Worm (Caenorhabditis elegans): ENCODE results near the gene hsp-4.
A peak's percentile ranks its signal among the peaks of the same experiment; 100 is the strongest.

The hsp-4 gene

ce11 chrII:7337469-7337893 is 15.0 kb downstream of the hsp-4 start (continued):
- TF ChIP-seq madf-6 (GFP tag; IDR thresholded peaks at IDR 0.05) (no peak), T07F8.4 (tag; optimal IDR thresholded peaks at IDR 0.05) (no peak), aptf-2 (GFP tag; conservative IDR thresholded peaks at IDR 0.05) (0 out of 2 replicates have a peak, but pooled peaks have one; percentile 10), dpl-1 (GFP tag; optimal IDR thresholded peaks at IDR 0.05) (no peak), lag-1 (GFP tag; IDR thresholded peaks at IDR 0.05) (no peak), ztf-26 (tag; optimal IDR thresholded peaks at IDR 0.05) (peak; percentile 95), D2030.7 (GFP tag; IDR thresholded peaks at IDR 0.05) (no peak), zfh-2 (GFP tag; conservative IDR thresholded peaks at IDR 0.05) (no peak), ztf-3 (GFP tag; optimal IDR thresholded peaks at IDR 0.05) (no peak), ztf-6 (GFP tag; IDR thresholded peaks at IDR 0.05) (no peak), F55B11.4 (tag; optimal IDR thresholded peaks at IDR 0.05; ENCODE audit: borderline replicate concordance, insufficient read depth) (no peak), pha-4 (tag; optimal IDR thresholded peaks at IDR 0.05) (peak; percentile 49), Y53G8AR.9 (GFP tag; conservative IDR thresholded peaks at IDR 0.05) (no peak), egl-18 (GFP tag; IDR thresholded peaks at IDR 0.05) (no peak), somi-1 (GFP tag; optimal IDR thresholded peaks at IDR 0.05) (peak; percentile 82), attf-6 (GFP tag; IDR thresholded peaks at IDR 0.05) (no peak), hlh-12 (tag; optimal IDR thresholded peaks at IDR 0.05) (no peak), Y56A3A.18 (GFP tag; IDR thresholded peaks at IDR 0.05) (no peak), die-1 (tag; optimal IDR thresholded peaks at IDR 0.05) (peak; percentile 66), snpc-1.1 (tag; optimal IDR thresholded peaks at IDR 0.05; ENCODE audit: insufficient read depth) (no peak), nfya-2 (GFP tag; IDR thresholded peaks at IDR 0.05) (no peak), ceh-40 (GFP tag; IDR thresholded peaks at IDR 0.05) (no peak), mel-28 (tag; optimal IDR thresholded peaks at IDR 0.05; ENCODE audit: borderline replicate concordance) (no peak), sptf-2 (GFP tag; optimal IDR thresholded peaks at IDR 0.05) (no peak), Y53F4B.3 (GFP tag; IDR thresholded peaks at IDR 0.05) (no peak), nhr-27 (tag; optimal IDR thresholded peaks at IDR 0.05) (no peak), repo-1 (tag; optimal IDR thresholded peaks at IDR 0.05) (no peak), F37B4.10 (GFP tag; IDR thresholded peaks at IDR 0.05) (no peak), attf-5 (GFP tag; optimal IDR thresholded peaks at IDR 0.05) (peak; percentile 75), K11D2.4 (GFP tag; IDR thresholded peaks at IDR 0.05) (peak; percentile 54; the same call in 1 of the 2 replicates), F52B5.7 (tag; optimal IDR thresholded peaks at IDR 0.05) (no peak), unc-130 (GFP tag; optimal IDR thresholded peaks at IDR 0.05) (no peak), ceh-27 (GFP tag; optimal IDR thresholded peaks at IDR 0.05) (no peak), nfyb-1 (GFP tag; IDR thresholded peaks at IDR 0.05) (peak; percentile 64; the same call in 1 of the 2 replicates), nhr-80 (tag; optimal IDR thresholded peaks at IDR 0.05) (peak; percentile 96), B0261.1 (tag; optimal IDR thresholded peaks at IDR 0.05) (no peak), fkh-3 (tag; optimal IDR thresholded peaks at IDR 0.05) (no peak), ccch-3 (GFP tag; optimal IDR thresholded peaks at IDR 0.05) (no peak), hsf-1 (GFP tag; IDR thresholded peaks at IDR 0.05) (no peak), lin-40 (tag; optimal IDR thresholded peaks at IDR 0.05) (peak; percentile 87), ekl-4 (GFP tag; IDR thresholded peaks at IDR 0.05) (no peak), sea-2 (GFP tag; IDR thresholded peaks at IDR 0.05) (no peak), lin-26 (GFP tag; IDR thresholded peaks at IDR 0.05) (peak; percentile 68; the same call in 1 of the 2 replicates), attf-3 (GFP tag; conservative IDR thresholded peaks at IDR 0.05) (no peak), ceh-58 (GFP tag; IDR thresholded peaks at IDR 0.05) (no peak), nhr-179 (tag; optimal IDR thresholded peaks at IDR 0.05) (no peak), hrde-1 (tag; optimal IDR thresholded peaks at IDR 0.05; ENCODE audit: borderline replicate concordance) (no peak), ama-1 (optimal IDR thresholded peaks at IDR 0.05) (no peak), ama-1 (GFP tag; optimal IDR thresholded peaks at IDR 0.05) (no peak), egrh-3 (GFP tag; IDR thresholded peaks at IDR 0.05) (no peak)

All from whole organism, young adult.